Fruit fly (Drosophila melanogaster) whole organism, embryonic: Measurements from ENCODE around the gene CG10353.

Experiments
- ATbp ChIP-seq: fragments of 200-800 bp; sonication (Bioruptor generic); optimal IDR thresholded peaks from 2 replicates; lab custom pipeline; 2017; ENCODE audit warnings: missing biosample characterization, mild to moderate bottlenecking, missing genetic modification characterization, missing genetic modification reagents
- CG10462 ChIP-seq: fragments of 200-800 bp; sonication (Bioruptor generic); optimal IDR thresholded peaks from 2 replicates; lab custom pipeline; 2016; ENCODE audit warnings: missing biosample characterization, missing genetic modification characterization
- CG11695 ChIP-seq: fragments of 200-800 bp; sonication (Bioruptor generic); IDR thresholded peaks from 3 replicates; pipeline ENCODE4 v1.3.6; 2022; ENCODE audit warnings: missing biosample characterization, missing genetic modification characterization
- CG11723 ChIP-seq: fragments of 200-800 bp; sonication (Bioruptor generic); optimal IDR thresholded peaks from 2 replicates; lab custom pipeline; 2017; ENCODE audit warnings: missing biosample characterization, mild to moderate bottlenecking, missing genetic modification characterization
- CG12219 ChIP-seq: fragments of 200-800 bp; sonication (Bioruptor generic); optimal IDR thresholded peaks from 3 replicates; lab custom pipeline; 2018; ENCODE audit warnings: missing biosample characterization, mild to moderate bottlenecking, missing genetic modification characterization
- CG12769 ChIP-seq: fragments of 200-800 bp; sonication (Bioruptor generic); optimal IDR thresholded peaks from 2 replicates; lab custom pipeline; 2019; ENCODE audit warnings: missing biosample characterization, mild to moderate bottlenecking, missing genetic modification characterization, moderate library complexity
- CG13894 ChIP-seq: fragments of 200-800 bp; sonication (Bioruptor generic); optimal IDR thresholded peaks from 3 replicates; lab custom pipeline; 2018; ENCODE audit warnings: missing biosample characterization, mild to moderate bottlenecking, missing genetic modification characterization, moderate library complexity
- CG14667 ChIP-seq: fragments of 200-800 bp; sonication (Bioruptor generic); IDR thresholded peaks from 2 replicates; pipeline ENCODE4 v1.3.6; 2022; ENCODE audit warnings: missing biosample characterization, missing genetic modification characterization
- CG15073 ChIP-seq: fragments of 200-800 bp; sonication (Bioruptor generic); optimal IDR thresholded peaks from 2 replicates; lab custom pipeline; 2016; ENCODE audit warnings: missing biosample characterization, missing genetic modification characterization
- CG15601 ChIP-seq: fragments of 200-800 bp; sonication (Bioruptor generic); optimal IDR thresholded peaks from 3 replicates; lab custom pipeline; 2019; ENCODE audit warnings: missing biosample characterization, mild to moderate bottlenecking, missing genetic modification characterization, moderate library complexity
- CG15696 ChIP-seq: fragments of 200-800 bp; sonication (Bioruptor generic); optimal IDR thresholded peaks from 2 replicates; lab custom pipeline; 2019; ENCODE audit warnings: missing biosample characterization, mild to moderate bottlenecking, missing genetic modification characterization, moderate library complexity
- CG17612 ChIP-seq: fragments of 200-800 bp; sonication (Bioruptor generic); IDR thresholded peaks from 2 replicates; pipeline ENCODE4 v1.3.6; 2022; ENCODE audit warnings: missing biosample characterization, missing genetic modification characterization
- CG31441 ChIP-seq: fragments of 200-800 bp; sonication (Bioruptor generic); IDR thresholded peaks from 2 replicates; pipeline ENCODE4 v1.3.6; 2022; ENCODE audit warnings: missing biosample characterization, missing genetic modification characterization
- CG34422 ChIP-seq: fragments of 200-800 bp; sonication (Bioruptor generic); IDR thresholded peaks from 3 replicates; pipeline ENCODE4 v1.3.6; 2022; ENCODE audit warnings: missing biosample characterization, missing genetic modification characterization
- CG3995 ChIP-seq: fragments of 200-800 bp; sonication (Bioruptor generic); optimal IDR thresholded peaks from 3 replicates; lab custom pipeline; 2016; ENCODE audit warnings: missing biosample characterization, missing genetic modification characterization
- CG4707 ChIP-seq: fragments of 200-800 bp; sonication (Bioruptor generic); optimal IDR thresholded peaks from 2 replicates; lab custom pipeline; 2018; ENCODE audit warnings: missing biosample characterization, mild to moderate bottlenecking, missing genetic modification characterization, moderate library complexity
- CG6813 ChIP-seq: fragments of 200-800 bp; sonication (Bioruptor generic); optimal IDR thresholded peaks from 2 replicates; lab custom pipeline; 2017; ENCODE audit warnings: missing biosample characterization, missing genetic modification characterization, mild to moderate bottlenecking, moderate library complexity, missing genetic modification reagents
- CG8388 ChIP-seq: fragments of 200-800 bp; sonication (Bioruptor generic); optimal IDR thresholded peaks from 2 replicates; lab custom pipeline; 2019; ENCODE audit warnings: missing biosample characterization, mild to moderate bottlenecking, missing genetic modification characterization, moderate library complexity
- Dfd ChIP-seq, 2 experiments: fragments of >200 bp; optimal IDR thresholded peaks; 2 replicates each; lab custom pipeline; 2017; ENCODE audit warnings: missing biosample characterization in 2 of 2, missing genetic modification characterization in 2 of 2
- Elba2 ChIP-seq: fragments of 200-800 bp; sonication (Bioruptor generic); optimal IDR thresholded peaks from 3 replicates; lab custom pipeline; 2016; ENCODE audit warnings: missing biosample characterization, missing genetic modification characterization
- Fer3 ChIP-seq: fragments of 200-800 bp; sonication (Bioruptor generic); optimal IDR thresholded peaks from 2 replicates; lab custom pipeline; 2018; ENCODE audit warnings: missing biosample characterization, mild to moderate bottlenecking, missing genetic modification characterization, moderate library complexity
- ara ChIP-seq: fragments of 200-800 bp; sonication (Bioruptor generic); IDR thresholded peaks from 2 replicates; pipeline ENCODE4 v1.3.6; 2022; ENCODE audit warnings: missing biosample characterization, missing genetic modification characterization
- chinmo ChIP-seq: fragments of 200-800 bp; sonication (Bioruptor generic); IDR thresholded peaks from 4 replicates; pipeline ENCODE4 v1.3.6; 2022; ENCODE audit warnings: missing biosample characterization, missing genetic modification characterization; ENCODE audit not compliant: partially characterized antibody
- crc ChIP-seq: fragments of 200-800 bp; sonication (Bioruptor generic); optimal IDR thresholded peaks from 2 replicates; lab custom pipeline; 2016; ENCODE audit warnings: missing biosample characterization, missing genetic modification characterization
- danr ChIP-seq: fragments of 200-800 bp; sonication (Bioruptor generic); IDR thresholded peaks from 2 replicates; pipeline ENCODE4 v1.3.6; 2022; ENCODE audit warnings: missing biosample characterization, missing genetic modification characterization
- ems ChIP-seq: fragments of 200-800 bp; sonication (Bioruptor generic); optimal IDR thresholded peaks from 3 replicates; lab custom pipeline; 2016; ENCODE audit warnings: missing biosample characterization, missing genetic modification characterization
- fd102C ChIP-seq: fragments of 200-800 bp; sonication (Bioruptor generic); optimal IDR thresholded peaks from 2 replicates; lab custom pipeline; 2018; ENCODE audit warnings: missing biosample characterization, mild to moderate bottlenecking, missing genetic modification characterization, moderate library complexity
- gce ChIP-seq: fragments of 200-800 bp; sonication (Bioruptor generic); IDR thresholded peaks from 3 replicates; pipeline ENCODE4 v1.3.6; 2022; ENCODE audit warnings: missing biosample characterization, missing genetic modification characterization
- gcm2 ChIP-seq: fragments of 200-800 bp; sonication (Bioruptor generic); optimal IDR thresholded peaks from 2 replicates; lab custom pipeline; 2016; ENCODE audit warnings: missing biosample characterization, missing genetic modification characterization
- grn ChIP-seq: fragments of 200-800 bp; sonication (Bioruptor generic); optimal IDR thresholded peaks from 3 replicates; lab custom pipeline; 2017; ENCODE audit warnings: missing biosample characterization, missing genetic modification characterization
- lov ChIP-seq, 2 experiments: fragments of 200-800 bp in 1 of 2; fragments of >200 bp in 1 of 2; sonication (Bioruptor generic) in 1 of 2; IDR thresholded peaks in 1 of 2; optimal IDR thresholded peaks in 1 of 2; 2 replicates in 1 of 2; 3 replicates in 1 of 2; pipeline versions ENCODE4 v1.3.6 to Lab custom; 2017 to 2022; ENCODE audit warnings: missing biosample characterization in 1 of 2, missing genetic modification characterization in 1 of 2
- nom ChIP-seq: fragments of 200-800 bp; sonication (Bioruptor generic); optimal IDR thresholded peaks from 2 replicates; lab custom pipeline; 2017; ENCODE audit warnings: missing biosample characterization, missing genetic modification characterization, mild to moderate bottlenecking, moderate library complexity, missing genetic modification reagents
- oc ChIP-seq: fragments of 200-800 bp; sonication (Bioruptor generic); optimal IDR thresholded peaks from 2 replicates; lab custom pipeline; 2018; ENCODE audit warnings: missing biosample characterization, mild to moderate bottlenecking, missing genetic modification characterization, moderate library complexity
- odd ChIP-seq: fragments of 200-800 bp; sonication (Bioruptor generic); optimal IDR thresholded peaks from 2 replicates; lab custom pipeline; 2017; ENCODE audit warnings: missing biosample characterization, mild to moderate bottlenecking, missing genetic modification characterization
- pum ChIP-seq: fragments of 200-800 bp; sonication (Bioruptor generic); optimal IDR thresholded peaks from 2 replicates; lab custom pipeline; 2016; ENCODE audit warnings: missing biosample characterization, missing genetic modification characterization
- sna ChIP-seq: fragments of 200-800 bp; sonication (Bioruptor generic); IDR thresholded peaks from 2 replicates; pipeline ENCODE4 v1.3.6; 2022; ENCODE audit warnings: missing biosample characterization, missing genetic modification characterization; ENCODE audit not compliant: partially characterized antibody
- tx ChIP-seq: fragments of 200-800 bp; sonication (Bioruptor generic); optimal IDR thresholded peaks from 2 replicates; lab custom pipeline; 2016; ENCODE audit warnings: missing biosample characterization, missing genetic modification characterization
- usp ChIP-seq: fragments of >200 bp; optimal IDR thresholded peaks from 2 replicates; lab custom pipeline; 2017; ENCODE audit warnings: missing biosample characterization, missing genetic modification characterization

The CG10353 gene

dm6 chrX:11913581-11913980, 26.6 kb upstream of the CG10353 start:
- TF ChIP-seq nom (GFP tag; lab: Kevin White, UChicago) = peak; percentile 31
- TF ChIP-seq CG15696 = no peak
- TF ChIP-seq crc (GFP tag; lab: Kevin White, UChicago) = no peak
- no peak for TF ChIP-seq grn (GFP tag; lab: Kevin White, UChicago)
- TF ChIP-seq usp (GFP tag; lab: Kevin White, UChicago) = no peak
- no peak for TF ChIP-seq Elba2 (GFP tag; lab: Kevin White, UChicago)
- no peak for TF ChIP-seq CG31441 (GFP tag; lab: Robert Waterston, UW)
- no peak for TF ChIP-seq gce (GFP tag; lab: Robert Waterston, UW)
- no peak for TF ChIP-seq CG8388
- TF ChIP-seq CG4707 (GFP tag; lab: Kevin White, UChicago) = no peak
- TF ChIP-seq CG14667 (GFP tag; lab: Robert Waterston, UW) = no peak
- TF ChIP-seq CG34422 (GFP tag; lab: Robert Waterston, UW) = no peak
- no peak for TF ChIP-seq sna (GFP tag; lab: Robert Waterston, UW)
- TF ChIP-seq ems = no peak
- TF ChIP-seq ara (GFP tag; lab: Robert Waterston, UW) = no peak
- TF ChIP-seq tx (GFP tag; lab: Kevin White, UChicago) = no peak
- TF ChIP-seq CG12219 (GFP tag; lab: Kevin White, UChicago) = no peak
- TF ChIP-seq ATbp (GFP tag; lab: Kevin White, UChicago) = no peak
- no peak for TF ChIP-seq gcm2 (GFP tag; lab: Kevin White, UChicago)
- TF ChIP-seq fd102C (GFP tag; lab: Kevin White, UChicago) = no peak
- no peak for TF ChIP-seq CG15601 (tag; lab: Kevin White, UChicago)
- TF ChIP-seq CG3995 (GFP tag; lab: Kevin White, UChicago) = no peak
- TF ChIP-seq Dfd (GFP tag; optimal IDR thresholded peaks at IDR 0.05; lab: Kevin White, UChicago) = no peak
- no peak for TF ChIP-seq CG6813 (GFP tag; lab: Kevin White, UChicago)
- TF ChIP-seq CG11723 (GFP tag; lab: Kevin White, UChicago) = no peak
- no peak for TF ChIP-seq CG15073 (GFP tag; lab: Kevin White, UChicago)
- TF ChIP-seq danr (GFP tag; lab: Robert Waterston, UW) = no peak
- peak; percentile 8 for TF ChIP-seq CG13894 (tag; lab: Kevin White, UChicago)
- TF ChIP-seq Fer3 (tag; lab: Kevin White, UChicago) = no peak
- no peak for TF ChIP-seq pum (GFP tag; lab: Kevin White, UChicago)
- TF ChIP-seq CG12769 = peak; percentile 9
- no peak for TF ChIP-seq oc
- no peak for TF ChIP-seq CG17612 (GFP tag; lab: Robert Waterston, UW)
- TF ChIP-seq CG10462 = no peak
- TF ChIP-seq odd (GFP tag; lab: Kevin White, UChicago) = no peak
- peak; percentile 83; the same call in 3 of the 4 replicates for TF ChIP-seq chinmo (GFP tag; lab: Robert Waterston, UW)

DNA sequence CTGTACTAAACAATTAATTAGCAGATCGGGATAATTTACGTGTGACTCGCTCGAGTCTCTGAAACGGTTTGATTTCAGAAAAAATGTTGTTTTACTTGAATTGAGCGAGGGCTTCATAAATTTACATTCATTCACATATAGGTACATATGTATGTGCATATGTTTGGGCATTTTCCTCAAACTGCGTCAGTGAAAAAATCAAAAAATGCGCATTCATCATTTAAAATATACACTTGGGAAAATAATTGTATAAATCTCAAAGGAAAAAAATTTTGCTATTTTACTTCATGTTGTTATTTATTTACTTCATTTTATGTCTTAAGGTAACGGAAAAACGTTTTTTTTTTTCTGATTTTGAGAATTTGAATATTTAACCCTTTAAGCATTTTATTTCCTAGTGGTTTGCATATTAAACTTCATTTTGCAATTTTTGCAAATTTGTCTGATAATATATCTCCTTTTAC, 19.9 kb upstream of the CG10353 start, which contains the start of gene CG43156:
TSS of gene CG43156 (minus strand) at position 51 of the 464 bp plus-strand sequence.
- TF ChIP-seq lov (optimal IDR thresholded peaks at IDR 0.05; lab: Kevin White, UChicago) = no peak
- no peak for TF ChIP-seq lov (GFP tag; IDR thresholded peaks at IDR 0.05; lab: Robert Waterston, UW)
- TF ChIP-seq CG11695 = 0 out of 3 replicates have a peak, but pooled peaks have one; percentile 7
